Fruit fly (Drosophila melanogaster): ENCODE results near the gene CG11655.

CG11655 gene

dm6 chrX:15497440-15498271 lies 44.4 kb downstream of the CG11655 start:
- no peak for TF ChIP-seq Dll (optimal IDR thresholded peaks at IDR 0.05)
- no peak for TF ChIP-seq psq (optimal IDR thresholded peaks at IDR 0.05)
- no peak for TF ChIP-seq CG8478 (optimal IDR thresholded peaks at IDR 0.05)
- TF ChIP-seq usp (GFP tag; optimal IDR thresholded peaks at IDR 0.05): no peak

dm6 chrX:15498791-15499190 lies 45.5 kb downstream of the CG11655 start:
- no peak for TF ChIP-seq psq (optimal IDR thresholded peaks at IDR 0.05)
- TF ChIP-seq usp (GFP tag; optimal IDR thresholded peaks at IDR 0.05): no peak
- TF ChIP-seq pan (optimal IDR thresholded peaks at IDR 0.05): no peak
- TF ChIP-seq EcR (GFP tag; optimal IDR thresholded peaks at IDR 0.05): no peak

dm6 chrX:15499996-15500904 lies 47.0 kb downstream of the CG11655 start:
- TF ChIP-seq CG8478 (optimal IDR thresholded peaks at IDR 0.05) (no peak), usp (GFP tag; optimal IDR thresholded peaks at IDR 0.05) (no peak), Dll (optimal IDR thresholded peaks at IDR 0.05) (no peak), psq (optimal IDR thresholded peaks at IDR 0.05) (no peak), pan (optimal IDR thresholded peaks at IDR 0.05) (no peak), EcR (GFP tag; optimal IDR thresholded peaks at IDR 0.05) (no peak)

dm6 chrX:15501706-15502267 lies 48.5 kb downstream of the CG11655 start:
- TF ChIP-seq CG8478 (optimal IDR thresholded peaks at IDR 0.05) (no peak), usp (GFP tag; optimal IDR thresholded peaks at IDR 0.05) (no peak), pan (optimal IDR thresholded peaks at IDR 0.05) (no peak)

dm6 chrX:15502864-15503263 lies 49.6 kb downstream of the CG11655 start:
- TF ChIP-seq pan (optimal IDR thresholded peaks at IDR 0.05): no peak
- no peak for TF ChIP-seq EcR (GFP tag; optimal IDR thresholded peaks at IDR 0.05)
- TF ChIP-seq Dll (optimal IDR thresholded peaks at IDR 0.05): no peak
- no peak for TF ChIP-seq psq (optimal IDR thresholded peaks at IDR 0.05)
- no peak for TF ChIP-seq CG8478 (optimal IDR thresholded peaks at IDR 0.05)
- TF ChIP-seq usp (GFP tag; optimal IDR thresholded peaks at IDR 0.05): no peak

Data from whole organism.